Worm (Caenorhabditis elegans) whole organism, L1 larva: Measurements from ENCODE around the gene F53E10.5.

Experiments used
- C04F5.9 ChIP-seq: sonication (generic microtip); optimal IDR thresholded peaks from 2 replicates; lab custom pipeline; 2016; ENCODE audit warnings: missing genetic modification characterization, missing compliant biosample characterization
- C34B4.2 ChIP-seq: sonication (generic microtip); optimal IDR thresholded peaks from 2 replicates; lab custom pipeline; 2017; ENCODE audit warnings: mild to moderate bottlenecking, missing genetic modification characterization, missing compliant biosample characterization
- F16B12.6 ChIP-seq: fragments of 150-350 bp; optimal IDR thresholded peaks from 2 replicates; lab custom pipeline; 2014; ENCODE audit warnings: missing biosample characterization, missing genetic modification characterization
- aha-1 ChIP-seq: fragments of 150-350 bp; optimal IDR thresholded peaks from 2 replicates; lab custom pipeline; 2014; ENCODE audit warnings: missing biosample characterization, missing genetic modification characterization
- alr-1 ChIP-seq: fragments of 200-800 bp; sonication (Bioruptor generic); optimal IDR thresholded peaks from 2 replicates; lab custom pipeline; 2018; ENCODE audit warnings: borderline replicate concordance, mild to moderate bottlenecking, missing genetic modification characterization, missing compliant biosample characterization
- ama-1 ChIP-seq: fragments of 150-350 bp; optimal IDR thresholded peaks from 2 replicates; lab custom pipeline; 2014
- blmp-1 ChIP-seq: fragments of 150-350 bp; optimal IDR thresholded peaks from 2 replicates; lab custom pipeline; 2014; ENCODE audit warnings: missing biosample characterization, missing genetic modification characterization
- ceh-63 ChIP-seq: fragments of 200-800 bp; sonication (Bioruptor generic); optimal IDR thresholded peaks from 2 replicates; lab custom pipeline; 2018; ENCODE audit warnings: mild to moderate bottlenecking, missing genetic modification characterization, missing compliant biosample characterization
- ceh-8 ChIP-seq: fragments of 200-800 bp; sonication (Bioruptor generic); optimal IDR thresholded peaks from 2 replicates; lab custom pipeline; 2018; ENCODE audit warnings: mild to moderate bottlenecking, missing genetic modification characterization, moderate library complexity, missing compliant biosample characterization
- ceh-82 ChIP-seq, 3 experiments: fragments of 150-350 bp in 1 of 3; sonication (generic microtip) in 2 of 3; optimal IDR thresholded peaks; 2 replicates each; lab custom pipeline; 2014 to 2017; ENCODE audit warnings: missing biosample characterization in 3 of 3, missing genetic modification characterization in 3 of 3
- ceh-88 ChIP-seq: fragments of 200-800 bp; sonication (Bioruptor generic); IDR thresholded peaks from 2 replicates; pipeline ENCODE4 v1.3.6; 2022; ENCODE audit warnings: missing genetic modification characterization, missing compliant biosample characterization
- ceh-90 ChIP-seq: sonication (generic microtip); optimal IDR thresholded peaks from 2 replicates; lab custom pipeline; 2016; ENCODE audit warnings: missing genetic modification characterization, missing compliant biosample characterization
- dpl-1 ChIP-seq, 3 experiments: fragments of 150-350 bp in 2 of 3; sonication (generic microtip) in 1 of 3; optimal IDR thresholded peaks; 2 replicates each; lab custom pipeline; 2014 to 2017; ENCODE audit warnings: missing biosample characterization in 3 of 3, missing genetic modification characterization in 3 of 3, missing genetic modification reagents in 3 of 3
- dsc-1 ChIP-seq: sonication (generic microtip); optimal IDR thresholded peaks from 2 replicates; lab custom pipeline; 2016; ENCODE audit warnings: mild to moderate bottlenecking, missing genetic modification characterization, missing compliant biosample characterization
- efl-1 ChIP-seq, 4 experiments: fragments of 150-350 bp; optimal IDR thresholded peaks in 3 of 4; peaks in 1 of 4; 1 replicate in 1 of 4; 2 replicates in 3 of 4; lab custom pipeline; 2014; ENCODE audit warnings: missing biosample characterization in 2 of 4, missing genetic modification characterization in 2 of 4, missing genetic modification reagents in 2 of 4
- efl-3 ChIP-seq: fragments of 200-800 bp; sonication (Bioruptor generic); optimal IDR thresholded peaks from 2 replicates; lab custom pipeline; 2018; ENCODE audit warnings: mild to moderate bottlenecking, missing genetic modification characterization, missing compliant biosample characterization
- egl-13 ChIP-seq: sonication (generic microtip); optimal IDR thresholded peaks from 2 replicates; lab custom pipeline; 2016; ENCODE audit warnings: missing genotype, missing genetic modification reagents, missing genetic modification characterization, missing compliant biosample characterization
- elt-2 ChIP-seq: sonication (generic microtip); optimal IDR thresholded peaks from 2 replicates; lab custom pipeline; 2016; ENCODE audit warnings: missing genetic modification characterization, mild to moderate bottlenecking, inconsistent platforms, missing compliant biosample characterization, missing genetic modification reagents
- elt-3 ChIP-seq, 6 experiments: fragments of 150-350 bp in 1 of 6; sonication (generic microtip); optimal IDR thresholded peaks; 2 replicates each; lab custom pipeline; 2017 to 2018; ENCODE audit warnings: missing biosample characterization in 6 of 6, missing genetic modification characterization in 6 of 6, inconsistent platforms in 1 of 6
- ets-5 ChIP-seq: fragments of 200-800 bp; sonication (Bioruptor generic); IDR thresholded peaks from 2 replicates; pipeline ENCODE4 v1.3.6; 2022; ENCODE audit warnings: missing genetic modification characterization, missing compliant biosample characterization
- fkh-10 ChIP-seq: sonication (generic microtip); optimal IDR thresholded peaks from 2 replicates; lab custom pipeline; 2017; ENCODE audit warnings: missing biosample characterization, missing genetic modification reagents, missing genetic modification characterization
- fkh-8 ChIP-seq: sonication (generic microtip); optimal IDR thresholded peaks from 2 replicates; lab custom pipeline; 2016; ENCODE audit warnings: mild to moderate bottlenecking, missing genetic modification characterization, missing compliant biosample characterization
- grh-1 ChIP-seq: fragments of 200-800 bp; sonication (Bioruptor generic); IDR thresholded peaks from 2 replicates; pipeline ENCODE4 v1.3.6; 2022; ENCODE audit warnings: missing genetic modification reagents, missing genetic modification characterization, missing compliant biosample characterization
- hlh-4 ChIP-seq: sonication (generic microtip); optimal IDR thresholded peaks from 2 replicates; lab custom pipeline; 2016; ENCODE audit warnings: mild to moderate bottlenecking, missing genetic modification characterization, missing compliant biosample characterization
- hpl-2 ChIP-seq: fragments of 150-350 bp; optimal IDR thresholded peaks from 2 replicates; lab custom pipeline; 2014; ENCODE audit warnings: missing biosample characterization, missing genetic modification reagents, missing genetic modification characterization
- irx-1 ChIP-seq: sonication (generic microtip); optimal IDR thresholded peaks from 2 replicates; lab custom pipeline; 2016; ENCODE audit warnings: missing genetic modification characterization, missing compliant biosample characterization
- isw-1 ChIP-seq: fragments of 200-800 bp; sonication (Bioruptor generic); IDR thresholded peaks from 2 replicates; pipeline ENCODE4 v1.3.6; 2022; ENCODE audit warnings: missing genetic modification characterization, missing compliant biosample characterization
- lin-13 ChIP-seq: fragments of 150-350 bp; optimal IDR thresholded peaks from 2 replicates; lab custom pipeline; 2014; ENCODE audit warnings: missing biosample characterization, missing genetic modification reagents, missing genetic modification characterization
- lin-35 ChIP-seq, 2 experiments: fragments of 150-350 bp; optimal IDR thresholded peaks; 2 replicates each; lab custom pipeline; 2014; ENCODE audit warnings: missing biosample characterization in 2 of 2, missing genetic modification characterization in 2 of 2, missing genetic modification reagents in 2 of 2
- lir-3 ChIP-seq: sonication (generic microtip); optimal IDR thresholded peaks from 2 replicates; lab custom pipeline; 2016; ENCODE audit warnings: mild to moderate bottlenecking, missing genetic modification characterization, moderate library complexity, missing compliant biosample characterization; ENCODE audit not compliant: poor library complexity
- mdl-1 ChIP-seq, 2 experiments: fragments of 150-350 bp; optimal IDR thresholded peaks; 2 replicates each; lab custom pipeline; 2014 to 2017; ENCODE audit warnings: missing biosample characterization in 2 of 2, missing genetic modification characterization in 2 of 2, inconsistent platforms in 1 of 2
- mef-2 ChIP-seq: fragments of 150-350 bp; optimal IDR thresholded peaks from 2 replicates; lab custom pipeline; 2014; ENCODE audit warnings: missing biosample characterization, missing genetic modification characterization
- nhr-19 ChIP-seq: fragments of 200-800 bp; sonication (Bioruptor generic); conservative IDR thresholded peaks from 2 replicates; pipeline ENCODE4 v1.3.6; 2022; ENCODE audit warnings: missing genetic modification characterization, missing compliant biosample characterization
- nhr-20 ChIP-seq: sonication (generic microtip); optimal IDR thresholded peaks from 2 replicates; lab custom pipeline; 2016; ENCODE audit warnings: mild to moderate bottlenecking, missing genetic modification characterization, missing compliant biosample characterization
- nhr-237 ChIP-seq: fragments of 150-350 bp; optimal IDR thresholded peaks from 2 replicates; lab custom pipeline; 2014; ENCODE audit warnings: missing biosample characterization, missing genetic modification characterization
- nhr-47 ChIP-seq: sonication (generic microtip); optimal IDR thresholded peaks from 2 replicates; lab custom pipeline; 2016; ENCODE audit warnings: mild to moderate bottlenecking, missing genetic modification characterization, moderate library complexity, missing compliant biosample characterization
- nhr-71 ChIP-seq: sonication (generic microtip); optimal IDR thresholded peaks from 2 replicates; lab custom pipeline; 2016; ENCODE audit warnings: mild to moderate bottlenecking, missing genetic modification characterization, moderate library complexity, missing compliant biosample characterization
- nhr-76 ChIP-seq: sonication (generic microtip); optimal IDR thresholded peaks from 2 replicates; lab custom pipeline; 2017; ENCODE audit warnings: missing biosample characterization, missing genetic modification characterization
- nhr-77 ChIP-seq: fragments of 150-350 bp; optimal IDR thresholded peaks from 2 replicates; lab custom pipeline; 2014; ENCODE audit warnings: missing biosample characterization, missing genetic modification characterization
- nhr-90 ChIP-seq: sonication (generic microtip); optimal IDR thresholded peaks from 2 replicates; lab custom pipeline; 2016; ENCODE audit warnings: mild to moderate bottlenecking, missing genetic modification characterization, missing compliant biosample characterization; ENCODE audit not compliant: poor library complexity
- pag-3 ChIP-seq: sonication (generic microtip); optimal IDR thresholded peaks from 2 replicates; lab custom pipeline; 2017; ENCODE audit warnings: missing genetic modification characterization, mild to moderate bottlenecking, missing compliant biosample characterization, antibody characterized with exemption, borderline replicate concordance; ENCODE audit not compliant: insufficient read depth
- rnt-1 ChIP-seq: sonication (generic microtip); optimal IDR thresholded peaks from 2 replicates; lab custom pipeline; 2016; ENCODE audit warnings: mild to moderate bottlenecking, missing genetic modification characterization, moderate library complexity, missing compliant biosample characterization
- skn-1 ChIP-seq: fragments of 150-350 bp; optimal IDR thresholded peaks from 2 replicates; lab custom pipeline; 2014; ENCODE audit warnings: missing biosample characterization, missing genetic modification characterization
- snu-23 ChIP-seq: sonication (generic microtip); optimal IDR thresholded peaks from 2 replicates; lab custom pipeline; 2016; ENCODE audit warnings: missing genetic modification characterization, missing compliant biosample characterization
- sox-4 ChIP-seq: sonication (generic microtip); optimal IDR thresholded peaks from 2 replicates; lab custom pipeline; 2016; ENCODE audit warnings: missing genetic modification characterization, missing compliant biosample characterization
- sptf-1 ChIP-seq: fragments of 150-350 bp; optimal IDR thresholded peaks from 2 replicates; lab custom pipeline; 2014; ENCODE audit warnings: missing biosample characterization, missing genetic modification characterization
- swsn-7 ChIP-seq: sonication (generic microtip); optimal IDR thresholded peaks from 2 replicates; lab custom pipeline; 2016; ENCODE audit warnings: missing genetic modification characterization, missing compliant biosample characterization
- tbx-2 ChIP-seq: sonication (generic microtip); optimal IDR thresholded peaks from 2 replicates; lab custom pipeline; 2016; ENCODE audit warnings: missing genetic modification characterization, missing compliant biosample characterization
- unc-130 ChIP-seq: fragments of 150-350 bp; optimal IDR thresholded peaks from 2 replicates; lab custom pipeline; 2017; ENCODE audit warnings: missing biosample characterization, missing genetic modification characterization, inconsistent platforms
- unc-86 ChIP-seq: sonication (generic microtip); optimal IDR thresholded peaks from 2 replicates; lab custom pipeline; 2016; ENCODE audit warnings: missing genetic modification characterization, missing compliant biosample characterization
- zag-1 ChIP-seq: fragments of 150-350 bp; optimal IDR thresholded peaks from 2 replicates; lab custom pipeline; 2014; ENCODE audit warnings: missing biosample characterization, missing genetic modification characterization

F53E10.5 gene

DNA sequence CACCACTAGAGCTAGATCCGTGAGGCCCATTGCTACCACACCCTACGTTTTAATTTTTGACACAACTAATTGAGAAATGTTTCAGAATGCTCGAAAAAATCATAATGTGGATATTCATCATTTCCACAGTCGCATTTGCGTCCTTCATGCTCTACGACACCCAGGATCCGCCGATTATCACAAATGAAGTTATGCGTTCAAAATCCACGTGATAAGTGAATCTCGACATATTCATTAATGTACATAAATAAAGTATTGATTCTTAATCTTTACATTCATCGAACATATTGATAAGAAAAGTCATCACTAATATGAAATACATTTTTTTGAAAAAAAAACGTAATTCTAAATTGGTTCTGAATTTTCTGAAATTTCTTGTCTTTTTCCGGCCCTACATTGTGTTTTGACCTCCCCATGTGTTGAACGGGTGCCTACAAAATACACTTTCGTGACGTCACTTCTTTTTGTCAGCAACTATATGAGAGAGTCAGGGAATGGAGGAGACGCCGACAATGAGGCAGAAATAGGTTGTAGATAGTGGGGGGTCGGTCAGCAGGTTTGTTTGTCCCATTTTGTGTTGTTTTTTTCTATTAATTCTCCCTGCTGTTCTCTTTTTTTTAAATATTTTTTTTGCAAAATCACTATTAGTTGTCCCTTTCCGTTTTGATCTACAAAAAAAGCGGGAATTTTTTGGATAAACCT is 16.4 kb upstream of the F53E10.5 start, which contains the start of gene F53E10.1:
TSS of gene F53E10.1 (plus strand) at position 325 of the 702 bp plus-strand sequence.
- TF ChIP-seq nhr-20, result peak; percentile 84
- peak; percentile 56 for TF ChIP-seq tbx-2 (tag; lab: Kevin White, UChicago)
- TF ChIP-seq fkh-8 (tag; lab: Kevin White, UChicago), result no peak
- no peak for TF ChIP-seq nhr-77 (tag; lab: Kevin White, UChicago)
- TF ChIP-seq ceh-8 (GFP tag; lab: Kevin White, UChicago), result no peak
- TF ChIP-seq sptf-1 (tag; lab: Kevin White, UChicago), result no peak
- no peak for TF ChIP-seq ceh-82 (tag; optimal IDR thresholded peaks at IDR 0.05; lab: Kevin White, UChicago)
- no peak for TF ChIP-seq efl-3
- no peak for TF ChIP-seq unc-86 (tag; lab: Kevin White, UChicago)
- TF ChIP-seq dsc-1 (tag; lab: Kevin White, UChicago), result no peak
- peak; percentile 47; the same call in 1 of the 2 replicates for TF ChIP-seq nhr-19
- TF ChIP-seq lir-3, result no peak
- peak in 1 of 2 experiments; percentile 54 for TF ChIP-seq mdl-1 (tag; optimal IDR thresholded peaks at IDR 0.05; lab: Kevin White, UChicago)
- peak; percentile 33 for TF ChIP-seq swsn-7
- no peak for TF ChIP-seq hpl-2 (GFP tag; lab: Kevin White, UChicago)
- TF ChIP-seq sox-4 (tag; lab: Kevin White, UChicago), result no peak
- TF ChIP-seq nhr-71 (tag; lab: Kevin White, UChicago), result peak; percentile 95
- TF ChIP-seq F16B12.6 (tag; lab: Kevin White, UChicago), result peak; percentile 3
- no peak for TF ChIP-seq ceh-63 (GFP tag; lab: Kevin White, UChicago)
- TF ChIP-seq dpl-1 (GFP tag; optimal IDR thresholded peaks at IDR 0.05; lab: Kevin White, UChicago), result peak; percentile 36 to 52 (median 51)
- TF ChIP-seq grh-1 (GFP tag; lab: Robert Waterston, UW), result no peak
- no peak for TF ChIP-seq fkh-10 (GFP tag; lab: Kevin White, UChicago)
- TF ChIP-seq skn-1 (tag; lab: Kevin White, UChicago), result peak; percentile 75
- TF ChIP-seq nhr-47, result no peak
- TF ChIP-seq aha-1 (tag; lab: Kevin White, UChicago), result no peak
- no peak for TF ChIP-seq ets-5 (GFP tag; lab: Robert Waterston, UW)
- no peak for TF ChIP-seq C34B4.2 (tag; lab: Kevin White, UChicago)
- TF ChIP-seq hlh-4 (tag; lab: Kevin White, UChicago), result no peak
- TF ChIP-seq efl-1 (optimal IDR thresholded peaks at IDR 0.05; lab: Kevin White, UChicago), result peak; percentile 47 to 58
- peak; percentile 44 to 93 for TF ChIP-seq efl-1 (GFP tag; optimal IDR thresholded peaks at IDR 0.05 in 1 of 2; lab: Kevin White, UChicago)
- no peak for TF ChIP-seq pag-3 (tag; lab: Kevin White, UChicago)
- TF ChIP-seq irx-1, result no peak
- no peak for TF ChIP-seq C04F5.9
- TF ChIP-seq nhr-90, result peak; percentile 60
- TF ChIP-seq snu-23 (GFP tag; lab: Kevin White, UChicago), result peak; percentile 80
- TF ChIP-seq lin-13 (GFP tag; lab: Kevin White, UChicago), result peak; percentile 12
- TF ChIP-seq nhr-76 (tag; lab: Kevin White, UChicago), result no peak
- TF ChIP-seq ceh-88 (GFP tag; lab: Robert Waterston, UW), result no peak
- TF ChIP-seq blmp-1, result peak; percentile 59
- no peak for TF ChIP-seq mef-2 (tag; lab: Kevin White, UChicago)
- no peak for TF ChIP-seq egl-13
- TF ChIP-seq rnt-1 (tag; lab: Kevin White, UChicago), result peak; percentile 58
- TF ChIP-seq zag-1 (tag; lab: Kevin White, UChicago), result no peak
- TF ChIP-seq isw-1 (GFP tag; lab: Robert Waterston, UW), result no peak
- peak; percentile 20 for TF ChIP-seq unc-130
- TF ChIP-seq alr-1, result no peak
- peak in 1 of 6 experiments; percentile 38 for TF ChIP-seq elt-3 (tag; optimal IDR thresholded peaks at IDR 0.05; lab: Kevin White, UChicago)
- no peak for TF ChIP-seq nhr-237 (tag; lab: Kevin White, UChicago)
- peak; percentile 26 for TF ChIP-seq elt-2 (tag; lab: Kevin White, UChicago)
- no peak for TF ChIP-seq ama-1 (lab: Kevin White, UChicago)
- TF ChIP-seq ceh-90, result no peak
- TF ChIP-seq lin-35 (GFP tag; optimal IDR thresholded peaks at IDR 0.05; lab: Kevin White, UChicago), result peak; percentile 38 to 69
